Worm (Caenorhabditis elegans): Measurements from ENCODE around the gene mboa-2.

DNA sequence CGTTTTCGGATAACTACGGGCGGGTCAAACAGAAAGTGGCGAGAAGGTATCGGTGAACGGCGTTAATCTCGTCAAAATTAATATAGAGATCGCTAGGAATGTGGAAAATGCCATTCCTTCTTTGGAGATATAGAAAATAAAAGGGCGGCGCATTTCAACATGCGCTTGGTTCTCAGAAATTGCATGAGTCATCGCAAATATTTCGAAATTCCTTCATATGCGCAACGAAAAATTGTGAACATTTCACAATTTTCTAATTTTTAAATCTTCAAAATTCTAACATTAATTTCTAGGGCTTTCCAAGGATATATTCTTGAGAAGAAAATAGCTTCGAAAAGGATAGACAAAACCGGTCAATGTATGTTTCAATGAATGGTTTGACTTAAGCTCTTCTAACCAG lies 43.4 kb downstream of the mboa-2 start:
- TF ChIP-seq F13H6.1 (tag; optimal IDR thresholded peaks at IDR 0.05) (no peak), zag-1 (tag; optimal IDR thresholded peaks at IDR 0.05) (no peak), egl-27 (tag; optimal IDR thresholded peaks at IDR 0.05) (no peak)

All from whole organism, L2 larva.